Fruit fly (Drosophila melanogaster) whole organism, embryonic: Measurements from ENCODE around the gene meigo.

ENCODE experiments used
- Aef1 ChIP-seq: fragments of 200-800 bp; sonication (Bioruptor generic); IDR thresholded peaks from 3 replicates; pipeline ENCODE4 v1.3.6; 2022; ENCODE audit warnings: missing biosample characterization, missing genetic modification characterization
- Awh ChIP-seq: fragments of 200-800 bp; sonication (Bioruptor generic); IDR thresholded peaks from 2 replicates; pipeline ENCODE4, ENCODE4 v1.3.6; 2022; ENCODE audit warnings: missing biosample characterization, missing genetic modification characterization
- CG10209 ChIP-seq: fragments of 200-800 bp; sonication (Bioruptor generic); optimal IDR thresholded peaks from 3 replicates; lab custom pipeline; 2017; ENCODE audit warnings: missing biosample characterization, mild to moderate bottlenecking, missing genetic modification characterization, missing genetic modification reagents
- CG11504 ChIP-seq: fragments of 200-800 bp; sonication (Bioruptor generic); optimal IDR thresholded peaks from 3 replicates; lab custom pipeline; 2019; ENCODE audit warnings: missing biosample characterization, mild to moderate bottlenecking, missing genetic modification characterization, moderate library complexity
- CG14710 ChIP-seq: fragments of 200-800 bp; sonication (Bioruptor generic); optimal IDR thresholded peaks from 3 replicates; lab custom pipeline; 2019; ENCODE audit warnings: missing biosample characterization, mild to moderate bottlenecking, missing genetic modification characterization, moderate library complexity
- CG15269 ChIP-seq: fragments of 200-800 bp; sonication (Bioruptor generic); optimal IDR thresholded peaks from 2 replicates; lab custom pipeline; 2018; ENCODE audit warnings: missing biosample characterization, mild to moderate bottlenecking, missing genetic modification characterization, moderate library complexity
- CG1529 ChIP-seq: fragments of 200-800 bp; sonication (Bioruptor generic); optimal IDR thresholded peaks from 3 replicates; lab custom pipeline; 2018; ENCODE audit warnings: missing biosample characterization, missing genetic modification characterization
- CG17361 ChIP-seq: fragments of 200-800 bp; sonication (Bioruptor generic); IDR thresholded peaks from 3 replicates; pipeline ENCODE4 v1.3.6; 2022; ENCODE audit warnings: missing biosample characterization, missing genetic modification characterization
- CG18476 ChIP-seq: fragments of 200-800 bp; sonication (Bioruptor generic); optimal IDR thresholded peaks from 2 replicates; lab custom pipeline; 2016; ENCODE audit warnings: missing biosample characterization, mild to moderate bottlenecking, missing genetic modification characterization
- CG18764 ChIP-seq: fragments of 200-800 bp; sonication (Bioruptor generic); optimal IDR thresholded peaks from 3 replicates; lab custom pipeline; 2016; ENCODE audit warnings: missing biosample characterization, missing genetic modification characterization
- CG2129 ChIP-seq: fragments of 200-800 bp; sonication (Bioruptor generic); IDR thresholded peaks from 2 replicates; pipeline ENCODE4 v1.3.6; 2022; ENCODE audit warnings: missing biosample characterization, missing genetic modification characterization; ENCODE audit not compliant: partially characterized antibody
- CG30020 ChIP-seq: fragments of 200-800 bp; optimal IDR thresholded peaks from 2 replicates; lab custom pipeline; 2019; ENCODE audit warnings: missing biosample characterization, mild to moderate bottlenecking, missing genetic modification characterization, moderate library complexity
- CG30403 ChIP-seq: fragments of 200-800 bp; sonication (Bioruptor generic); optimal IDR thresholded peaks from 3 replicates; lab custom pipeline; 2016; ENCODE audit warnings: missing biosample characterization, missing genetic modification characterization
- CG30431 ChIP-seq: fragments of 200-800 bp; sonication (Bioruptor generic); optimal IDR thresholded peaks from 2 replicates; lab custom pipeline; 2017; ENCODE audit warnings: missing biosample characterization, missing genetic modification characterization
- CG33213 ChIP-seq: fragments of 200-800 bp; sonication (Bioruptor generic); optimal IDR thresholded peaks from 3 replicates; lab custom pipeline; 2016; ENCODE audit warnings: missing biosample characterization, missing genetic modification characterization
- CG34376 ChIP-seq: fragments of 200-800 bp; sonication (Bioruptor generic); optimal IDR thresholded peaks from 2 replicates; lab custom pipeline; 2018; ENCODE audit warnings: missing biosample characterization, mild to moderate bottlenecking, missing genetic modification characterization
- CG5180 ChIP-seq: fragments of 200-800 bp; sonication (Bioruptor generic); optimal IDR thresholded peaks from 3 replicates; lab custom pipeline; 2017; ENCODE audit warnings: missing biosample characterization, missing genetic modification characterization, mild to moderate bottlenecking, moderate library complexity, missing genetic modification reagents
- CG6254 ChIP-seq: fragments of 200-800 bp; sonication (Bioruptor generic); optimal IDR thresholded peaks from 3 replicates; lab custom pipeline; 2017; ENCODE audit warnings: mild to moderate bottlenecking, missing biosample characterization, missing genetic modification reagents, missing genetic modification characterization
- CG6272 ChIP-seq: fragments of 200-800 bp; sonication (Bioruptor generic); IDR thresholded peaks from 2 replicates; pipeline ENCODE4 v1.3.6; 2022; ENCODE audit warnings: missing biosample characterization, missing genetic modification characterization
- CG7786 ChIP-seq: fragments of 200-800 bp; sonication (Bioruptor generic); optimal IDR thresholded peaks from 2 replicates; lab custom pipeline; 2016; ENCODE audit warnings: missing biosample characterization, missing genetic modification characterization
- CHES-1-like ChIP-seq: fragments of 200-800 bp; sonication (Bioruptor generic); optimal IDR thresholded peaks from 2 replicates; lab custom pipeline; 2016; ENCODE audit warnings: missing biosample characterization, missing genetic modification characterization
- CkIIα-i1 ChIP-seq: fragments of 200-800 bp; sonication (Bioruptor generic); IDR thresholded peaks from 2 replicates; pipeline ENCODE4 v1.3.6; 2022; ENCODE audit warnings: missing biosample characterization, missing genetic modification characterization
- Dip3 ChIP-seq: fragments of 200-800 bp; sonication (Bioruptor generic); optimal IDR thresholded peaks from 3 replicates; lab custom pipeline; 2016; ENCODE audit warnings: missing biosample characterization, missing genetic modification characterization
- Drgx ChIP-seq: fragments of 200-800 bp; sonication (Bioruptor generic); IDR thresholded peaks from 2 replicates; pipeline ENCODE4 v1.3.6; 2022; ENCODE audit warnings: missing biosample characterization, missing genetic modification characterization
- Hsf ChIP-seq: fragments of 200-800 bp; sonication (Bioruptor generic); optimal IDR thresholded peaks from 3 replicates; lab custom pipeline; 2016; ENCODE audit warnings: missing biosample characterization, missing genetic modification characterization
- Meics ChIP-seq: fragments of 200-800 bp; sonication (Bioruptor generic); optimal IDR thresholded peaks from 2 replicates; lab custom pipeline; 2017; ENCODE audit warnings: missing biosample characterization, mild to moderate bottlenecking, missing genetic modification characterization
- Mrtf ChIP-seq: fragments of 200-800 bp; sonication (Bioruptor generic); IDR thresholded peaks from 3 replicates; pipeline ENCODE4 v1.3.6; 2022; ENCODE audit warnings: missing biosample characterization, missing genetic modification characterization
- NC2α ChIP-seq: fragments of 200-800 bp; sonication (Bioruptor generic); optimal IDR thresholded peaks from 2 replicates; lab custom pipeline; 2016; ENCODE audit warnings: missing biosample characterization, missing genetic modification characterization
- Neu2 ChIP-seq: fragments of 200-800 bp; sonication (Bioruptor generic); optimal IDR thresholded peaks from 3 replicates; lab custom pipeline; 2016; ENCODE audit warnings: missing biosample characterization, missing genetic modification characterization, borderline replicate concordance
- NfI ChIP-seq: fragments of 200-800 bp; sonication (Bioruptor generic); optimal IDR thresholded peaks from 3 replicates; lab custom pipeline; 2018; ENCODE audit warnings: missing biosample characterization, mild to moderate bottlenecking, missing genetic modification characterization, moderate library complexity
- Sox102F ChIP-seq: fragments of 200-800 bp; sonication (Bioruptor generic); optimal IDR thresholded peaks from 2 replicates; lab custom pipeline; 2018; ENCODE audit warnings: missing biosample characterization, mild to moderate bottlenecking, missing genetic modification characterization, moderate library complexity
- Sry-β ChIP-seq: fragments of 200-800 bp; sonication (Bioruptor generic); optimal IDR thresholded peaks from 2 replicates; lab custom pipeline; 2018; ENCODE audit warnings: missing biosample characterization, mild to moderate bottlenecking, missing genetic modification characterization, moderate library complexity
- TFAM ChIP-seq: fragments of 200-800 bp; sonication (Bioruptor generic); optimal IDR thresholded peaks from 2 replicates; lab custom pipeline; 2017; ENCODE audit warnings: missing biosample characterization, missing genetic modification characterization, inconsistent platforms
- Tbp ChIP-seq: fragments of >200 bp; optimal IDR thresholded peaks from 2 replicates; lab custom pipeline; 2018; ENCODE audit warnings: missing biosample characterization, missing genetic modification characterization
- amos ChIP-seq: fragments of 200-800 bp; sonication (Bioruptor generic); IDR thresholded peaks from 2 replicates; pipeline ENCODE4 v1.3.6; 2022; ENCODE audit warnings: missing biosample characterization, missing genetic modification characterization; ENCODE audit not compliant: partially characterized antibody
- az2 ChIP-seq: fragments of 200-800 bp; sonication (Bioruptor generic); optimal IDR thresholded peaks from 3 replicates; lab custom pipeline; 2016; ENCODE audit warnings: missing biosample characterization, missing genetic modification characterization
- btn ChIP-seq: fragments of 200-800 bp; sonication (Bioruptor generic); optimal IDR thresholded peaks from 2 replicates; lab custom pipeline; 2016; ENCODE audit warnings: missing biosample characterization, missing genetic modification characterization
- cas ChIP-seq: fragments of 200-800 bp; sonication (Bioruptor generic); IDR thresholded peaks from 2 replicates; pipeline ENCODE4 v1.3.6; 2022; ENCODE audit warnings: missing biosample characterization, missing genetic modification characterization
- croc ChIP-seq: fragments of 200-800 bp; sonication (Bioruptor generic); conservative IDR thresholded peaks from 3 replicates; pipeline ENCODE4 v1.3.6; 2022; ENCODE audit warnings: missing biosample characterization, missing genetic modification characterization
- crol ChIP-seq: fragments of 200-800 bp; sonication (Bioruptor generic); IDR thresholded peaks from 2 replicates; pipeline ENCODE4 v1.3.6; 2022; ENCODE audit warnings: missing biosample characterization, missing genetic modification characterization
- dmrt99B ChIP-seq: fragments of 200-800 bp; sonication (Bioruptor generic); optimal IDR thresholded peaks from 2 replicates; lab custom pipeline; 2018; ENCODE audit warnings: missing biosample characterization, mild to moderate bottlenecking, missing genetic modification characterization, moderate library complexity
- eyg ChIP-seq: fragments of 200-800 bp; sonication (Bioruptor generic); optimal IDR thresholded peaks from 3 replicates; lab custom pipeline; 2016; ENCODE audit warnings: missing biosample characterization, missing genetic modification characterization
- fd102C ChIP-seq: fragments of 200-800 bp; sonication (Bioruptor generic); optimal IDR thresholded peaks from 2 replicates; lab custom pipeline; 2018; ENCODE audit warnings: missing biosample characterization, mild to moderate bottlenecking, missing genetic modification characterization, moderate library complexity
- grau ChIP-seq: fragments of 200-800 bp; optimal IDR thresholded peaks from 3 replicates; lab custom pipeline; 2019; ENCODE audit warnings: missing biosample characterization, mild to moderate bottlenecking, missing genetic modification characterization, moderate library complexity
- jigr1 ChIP-seq: fragments of 200-800 bp; sonication (Bioruptor generic); IDR thresholded peaks from 3 replicates; pipeline ENCODE4 v1.3.6; 2022; ENCODE audit warnings: missing biosample characterization, missing genetic modification characterization
- nau ChIP-seq: fragments of 200-800 bp; sonication (Bioruptor generic); optimal IDR thresholded peaks from 3 replicates; lab custom pipeline; 2017; ENCODE audit warnings: missing biosample characterization, mild to moderate bottlenecking, missing genetic modification characterization, missing genetic modification reagents
- psq ChIP-seq: fragments of 200-800 bp; sonication (Bioruptor generic); optimal IDR thresholded peaks from 2 replicates; lab custom pipeline; 2017; ENCODE audit warnings: missing biosample characterization, missing genetic modification characterization
- scrt ChIP-seq: fragments of 200-800 bp; sonication (Bioruptor generic); optimal IDR thresholded peaks from 2 replicates; lab custom pipeline; 2018; ENCODE audit warnings: missing biosample characterization, mild to moderate bottlenecking, missing genetic modification characterization, moderate library complexity
- sens ChIP-seq: fragments of 200-800 bp; sonication (Bioruptor generic); peaks from one replicate; lab custom pipeline; 2016; ENCODE audit warnings: missing biosample characterization, missing genetic modification characterization
- sima ChIP-seq: fragments of 200-800 bp; sonication (Bioruptor generic); optimal IDR thresholded peaks from 2 replicates; lab custom pipeline; 2016; ENCODE audit warnings: missing biosample characterization, missing genetic modification characterization
- tin ChIP-seq: fragments of 200-800 bp; sonication (Bioruptor generic); optimal IDR thresholded peaks from 3 replicates; lab custom pipeline; 2016; ENCODE audit warnings: missing biosample characterization, missing genetic modification characterization
- tll ChIP-seq, 2 experiments: fragments of 200-800 bp in 1 of 2; fragments of >200 bp in 1 of 2; sonication (Bioruptor generic) in 1 of 2; optimal IDR thresholded peaks; 2 replicates each; lab custom pipeline; 2017 to 2019; ENCODE audit warnings: missing biosample characterization in 2 of 2, missing genetic modification characterization in 2 of 2, mild to moderate bottlenecking in 1 of 2, moderate library complexity in 1 of 2

meigo gene

DNA sequence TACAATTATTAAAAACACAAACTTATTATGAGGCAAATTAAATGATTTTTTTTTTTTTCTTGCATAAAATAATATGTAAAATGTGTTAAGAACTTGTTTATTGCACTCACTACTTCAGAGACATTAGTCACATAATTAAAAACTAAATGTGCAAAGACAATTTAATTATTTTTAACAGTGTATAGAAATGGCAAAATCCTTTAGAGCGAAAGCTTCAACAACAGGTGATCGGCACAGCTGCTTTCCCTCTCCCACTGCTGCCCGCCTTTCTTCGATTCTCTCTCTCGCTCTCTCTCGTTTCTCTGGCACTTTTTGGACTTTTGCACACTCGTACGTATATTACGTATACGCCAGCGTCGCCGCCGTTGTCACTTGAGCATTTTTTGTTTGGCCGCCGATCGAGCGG is 42.3 kb downstream of the meigo start (continued):
- no peak for TF ChIP-seq btn (GFP tag; lab: Kevin White, UChicago)
- no peak for TF ChIP-seq Awh (GFP tag; lab: Robert Waterston, UW)
- no peak for TF ChIP-seq CG17361 (GFP tag; lab: Robert Waterston, UW)
- peak; percentile 20 for TF ChIP-seq nau
- no peak for TF ChIP-seq CG33213 (GFP tag; lab: Kevin White, UChicago)
- TF ChIP-seq crol: no peak
- no peak for TF ChIP-seq az2
- TF ChIP-seq CG30020: no peak
- TF ChIP-seq cas: no peak
- TF ChIP-seq CG6272: no peak
- peak; percentile 21 for TF ChIP-seq Sox102F (GFP tag; lab: Kevin White, UChicago)
- no peak for TF ChIP-seq tin
- TF ChIP-seq Mrtf (GFP tag; lab: Robert Waterston, UW): no peak
- no peak for TF ChIP-seq Dip3 (GFP tag; lab: Kevin White, UChicago)
- TF ChIP-seq CG7786 (GFP tag; lab: Kevin White, UChicago): no peak
- TF ChIP-seq TFAM (GFP tag; lab: Kevin White, UChicago): no peak
- no peak for TF ChIP-seq CkIIα-i1 (GFP tag; lab: Robert Waterston, UW)
- TF ChIP-seq CG10209: no peak
- no peak for TF ChIP-seq CG1529 (GFP tag; lab: Kevin White, UChicago)
- no peak for TF ChIP-seq CG34376 (GFP tag; lab: Kevin White, UChicago)
- no peak for TF ChIP-seq Tbp
- TF ChIP-seq CG6254 (GFP tag; lab: Kevin White, UChicago): no peak
- TF ChIP-seq CG5180 (GFP tag; lab: Kevin White, UChicago): no peak
- no peak for TF ChIP-seq CG18476 (GFP tag; lab: Kevin White, UChicago)
- TF ChIP-seq CG2129 (GFP tag; lab: Robert Waterston, UW): no peak
- peak; percentile 16 for TF ChIP-seq dmrt99B (tag; lab: Kevin White, UChicago)
- peak; percentile 9 for TF ChIP-seq CG11504
- peak; percentile 27 for TF ChIP-seq CG30403 (GFP tag; lab: Kevin White, UChicago)
- no peak for TF ChIP-seq NC2α (GFP tag; lab: Kevin White, UChicago)
- TF ChIP-seq Neu2 (GFP tag; lab: Kevin White, UChicago): no peak
- no peak for TF ChIP-seq tll (GFP tag; optimal IDR thresholded peaks at IDR 0.05; lab: Kevin White, UChicago)
- peak; percentile 1 for TF ChIP-seq Meics (GFP tag; lab: Kevin White, UChicago)
- no peak for TF ChIP-seq jigr1 (GFP tag; lab: Robert Waterston, UW)
- TF ChIP-seq grau (tag; lab: Kevin White, UChicago): peak; percentile 9
- TF ChIP-seq CG30431: no peak
- no peak for TF ChIP-seq amos (GFP tag; lab: Robert Waterston, UW)
- no peak for TF ChIP-seq psq
- TF ChIP-seq croc (GFP tag; lab: Robert Waterston, UW): no peak
- TF ChIP-seq fd102C (GFP tag; lab: Kevin White, UChicago): no peak
- no peak for TF ChIP-seq Aef1 (GFP tag; lab: Robert Waterston, UW)
- no peak for TF ChIP-seq sens (GFP tag; lab: Kevin White, UChicago)
- TF ChIP-seq CHES-1-like (GFP tag; lab: Kevin White, UChicago): no peak
- TF ChIP-seq scrt (GFP tag; lab: Kevin White, UChicago): no peak
- TF ChIP-seq NfI (GFP tag; lab: Kevin White, UChicago): no peak
- TF ChIP-seq eyg (GFP tag; lab: Kevin White, UChicago): no peak
- no peak for TF ChIP-seq Drgx (GFP tag; lab: Robert Waterston, UW)
- no peak for TF ChIP-seq CG15269
- TF ChIP-seq CG18764 (GFP tag; lab: Kevin White, UChicago): no peak
- TF ChIP-seq Hsf: no peak
- no peak for TF ChIP-seq Sry-β (GFP tag; lab: Kevin White, UChicago)
- no peak for TF ChIP-seq CG14710 (tag; lab: Kevin White, UChicago)
- TF ChIP-seq sima (GFP tag; lab: Kevin White, UChicago): no peak
